Worm (Caenorhabditis elegans) whole organism, early embryonic: ENCODE data around the gene Y60C6A.2.

Experiments used
- F13C5.2 ChIP-seq: sonication (generic microtip); optimal IDR thresholded peaks from 2 replicates; lab custom pipeline; 2017; ENCODE audit warnings: mild to moderate bottlenecking, missing genetic modification characterization, inconsistent platforms, missing compliant biosample characterization
- flt-1 ChIP-seq: fragments of 200-800 bp; sonication (Bioruptor generic); IDR thresholded peaks from 2 replicates; pipeline ENCODE4 v1.3.6; 2022; ENCODE audit warnings: missing genetic modification characterization, missing compliant biosample characterization
- tra-4 ChIP-seq: sonication (generic microtip); optimal IDR thresholded peaks from 2 replicates; lab custom pipeline; 2017; ENCODE audit warnings: missing genetic modification characterization, missing compliant biosample characterization

- no peak for TF ChIP-seq tra-4 (tag; lab: Kevin White, UChicago)
- TF ChIP-seq F13C5.2 (tag; lab: Kevin White, UChicago): no peak
- no peak for TF ChIP-seq flt-1 (GFP tag; lab: Robert Waterston, UW)
These were observed 2.6 kb upstream of the Y60C6A.2 start for ce11 chrV:4787836-4788235.
